Fruit fly (Drosophila melanogaster): ENCODE measurements around the gene qin.

The qin gene

dm6 chr3R:18641242-18641757, 50.5 kb downstream of the qin start, which contains the start of gene CG14301:
TSS of gene CG14301 (minus strand) at chr3R:18641457.
- TF ChIP-seq Clk (GFP tag; optimal IDR thresholded peaks at IDR 0.05) = no peak

DNA sequence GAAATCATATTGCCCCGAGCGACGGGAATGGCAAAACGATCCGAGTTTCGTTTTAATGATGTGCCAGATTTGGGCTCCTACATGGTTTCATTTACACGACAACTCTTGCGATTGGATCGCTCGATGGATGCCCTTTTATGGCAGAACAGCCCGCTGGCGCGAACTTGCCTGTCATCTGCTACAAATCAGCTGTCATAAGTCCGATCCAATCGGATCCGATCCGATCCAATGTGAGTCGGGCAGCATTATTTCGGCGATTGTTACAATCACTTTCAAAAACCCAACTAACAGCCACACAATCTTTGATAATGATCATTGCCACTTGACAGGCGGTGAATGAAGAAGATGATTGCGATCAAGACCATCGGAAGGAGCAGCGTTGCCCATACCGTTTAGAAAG, 52.8 kb downstream of the qin start:
- TF ChIP-seq tj (GFP tag; optimal IDR thresholded peaks at IDR 0.05) (no peak), CG1620 (GFP tag; optimal IDR thresholded peaks at IDR 0.05) (no peak), Mnt (GFP tag; optimal IDR thresholded peaks at IDR 0.05) (no peak), cnc (optimal IDR thresholded peaks at IDR 0.05) (no peak), CG12768 (GFP tag; optimal IDR thresholded peaks at IDR 0.05) (no peak), CG11617 (GFP tag; optimal IDR thresholded peaks at IDR 0.05) (no peak), pad (GFP tag; optimal IDR thresholded peaks at IDR 0.05) (no peak)

- TF ChIP-seq pad (GFP tag; optimal IDR thresholded peaks at IDR 0.05) (no peak), ovo (GFP tag; optimal IDR thresholded peaks at IDR 0.05) (no peak), toe (GFP tag; optimal IDR thresholded peaks at IDR 0.05) (no peak), CG33017 (tag; optimal IDR thresholded peaks at IDR 0.05) (no peak), CG11617 (GFP tag; optimal IDR thresholded peaks at IDR 0.05) (no peak), Clk (GFP tag; optimal IDR thresholded peaks at IDR 0.05) (no peak), CG5204 (GFP tag; optimal IDR thresholded peaks at IDR 0.05) (no peak), CG14711 (tag; optimal IDR thresholded peaks at IDR 0.05) (no peak), CG7045 (GFP tag; optimal IDR thresholded peaks at IDR 0.05) (no peak), Mnt (GFP tag; optimal IDR thresholded peaks at IDR 0.05) (no peak), cnc (optimal IDR thresholded peaks at IDR 0.05) (no peak), CG1620 (GFP tag; optimal IDR thresholded peaks at IDR 0.05) (no peak), Crg-1 (GFP tag; optimal IDR thresholded peaks at IDR 0.05) (no peak), kay (GFP tag; ENCODE audit: borderline replicate concordance) (no peak), Hr96 (GFP tag; optimal IDR thresholded peaks at IDR 0.05) (no peak)
Measured at dm6 chr3R:18658380-18658944, 67.6 kb downstream of the qin start.

DNA sequence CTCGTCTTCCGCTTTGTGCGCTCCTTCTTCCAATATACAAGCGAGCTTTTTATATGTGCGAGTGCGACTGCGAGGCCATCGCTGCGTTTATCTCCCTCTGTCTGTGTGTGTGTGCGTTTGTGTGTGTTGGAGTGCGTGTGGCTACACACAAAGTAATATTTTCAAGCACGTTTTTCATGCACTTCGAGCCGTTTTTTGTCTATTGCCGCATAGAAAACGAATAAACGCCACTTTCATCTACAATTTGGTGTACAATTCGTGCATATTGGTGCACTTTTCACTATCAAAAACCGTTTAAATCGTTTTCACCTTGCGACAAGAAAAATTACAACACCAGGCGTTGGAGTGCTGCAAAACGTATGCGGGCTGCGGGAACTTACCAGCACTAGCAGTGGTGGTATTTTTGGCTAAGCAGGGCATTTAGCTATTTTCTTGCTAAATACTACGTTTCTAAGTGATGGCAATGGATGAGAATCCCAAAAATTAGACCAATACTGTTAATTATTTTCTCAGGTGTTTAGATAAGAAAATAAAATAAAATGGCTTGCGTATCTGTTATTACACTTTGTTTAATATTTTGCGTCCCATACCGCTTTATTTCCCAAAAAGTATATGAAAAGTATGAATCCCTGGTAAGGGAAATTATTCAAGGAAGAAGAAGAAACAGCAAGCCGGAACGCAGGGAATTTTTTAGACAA, 68.3 kb downstream of the qin start, which contains the start of the genes CG31224 and CstF64:
Gene CG31224 (minus strand): TSS at position 365 of the 698 bp plus-strand sequence.
Gene CstF64 (plus strand): TSS at position 674 of the 698 bp plus-strand sequence.
- peak; percentile 79 for TF ChIP-seq CG7045 (GFP tag; optimal IDR thresholded peaks at IDR 0.05)
- TF ChIP-seq kay (GFP tag; ENCODE audit: borderline replicate concordance) = no peak
- TF ChIP-seq toe (GFP tag; optimal IDR thresholded peaks at IDR 0.05) = peak; percentile 94
- peak; percentile 83 for TF ChIP-seq ovo (GFP tag; optimal IDR thresholded peaks at IDR 0.05)
- TF ChIP-seq CG11617 (GFP tag; optimal IDR thresholded peaks at IDR 0.05) = peak; percentile 82
- peak; percentile 86 for TF ChIP-seq Mnt (GFP tag; optimal IDR thresholded peaks at IDR 0.05)
- peak; percentile 93 for TF ChIP-seq Crg-1 (GFP tag; optimal IDR thresholded peaks at IDR 0.05)
- TF ChIP-seq tj (GFP tag; optimal IDR thresholded peaks at IDR 0.05) = peak; percentile 62
- peak; percentile 94 for TF ChIP-seq CG1620 (GFP tag; optimal IDR thresholded peaks at IDR 0.05)
- TF ChIP-seq CG5204 (GFP tag; optimal IDR thresholded peaks at IDR 0.05) = peak; percentile 93
- TF ChIP-seq CG14711 (tag; optimal IDR thresholded peaks at IDR 0.05) = peak; percentile 79
- TF ChIP-seq bab1 (GFP tag; optimal IDR thresholded peaks at IDR 0.05) = peak; percentile 82
- TF ChIP-seq Hr96 (GFP tag; optimal IDR thresholded peaks at IDR 0.05) = peak; percentile 91
- TF ChIP-seq CG33017 (tag; optimal IDR thresholded peaks at IDR 0.05) = peak; percentile 67
- TF ChIP-seq Clk (GFP tag; optimal IDR thresholded peaks at IDR 0.05) = peak; percentile 84
- TF ChIP-seq cnc (optimal IDR thresholded peaks at IDR 0.05) = no peak
- TF ChIP-seq CG7101 (tag; optimal IDR thresholded peaks at IDR 0.05) = peak; percentile 85
- peak; percentile 84 for TF ChIP-seq pad (GFP tag; optimal IDR thresholded peaks at IDR 0.05)
- peak; percentile 58 for TF ChIP-seq cic (GFP tag; optimal IDR thresholded peaks at IDR 0.05)
- peak; percentile 89 for TF ChIP-seq CG12768 (GFP tag; optimal IDR thresholded peaks at IDR 0.05)

- no peak for TF ChIP-seq CG12768 (GFP tag; optimal IDR thresholded peaks at IDR 0.05)
- no peak for TF ChIP-seq Clk (GFP tag; optimal IDR thresholded peaks at IDR 0.05)
- no peak for TF ChIP-seq Hr96 (GFP tag; optimal IDR thresholded peaks at IDR 0.05)
- no peak for TF ChIP-seq pad (GFP tag; optimal IDR thresholded peaks at IDR 0.05)
- TF ChIP-seq CG11617 (GFP tag; optimal IDR thresholded peaks at IDR 0.05) = peak; percentile 24
- TF ChIP-seq toe (GFP tag; optimal IDR thresholded peaks at IDR 0.05) = no peak
- TF ChIP-seq CG7045 (GFP tag; optimal IDR thresholded peaks at IDR 0.05) = no peak
- no peak for TF ChIP-seq cic (GFP tag; optimal IDR thresholded peaks at IDR 0.05)
- TF ChIP-seq kay (GFP tag; ENCODE audit: borderline replicate concordance) = no peak
- no peak for TF ChIP-seq tj (GFP tag; optimal IDR thresholded peaks at IDR 0.05)
- no peak for TF ChIP-seq CG1620 (GFP tag; optimal IDR thresholded peaks at IDR 0.05)
- no peak for TF ChIP-seq ovo (GFP tag; optimal IDR thresholded peaks at IDR 0.05)
- peak; percentile 37 for TF ChIP-seq CG7101 (tag; optimal IDR thresholded peaks at IDR 0.05)
- no peak for TF ChIP-seq CG33017 (tag; optimal IDR thresholded peaks at IDR 0.05)
- TF ChIP-seq CG5204 (GFP tag; optimal IDR thresholded peaks at IDR 0.05) = no peak
- no peak for TF ChIP-seq cnc (optimal IDR thresholded peaks at IDR 0.05)
- TF ChIP-seq CG14711 (tag; optimal IDR thresholded peaks at IDR 0.05) = peak; percentile 37
- peak; percentile 26 for TF ChIP-seq bab1 (GFP tag; optimal IDR thresholded peaks at IDR 0.05)
- peak; percentile 41 for TF ChIP-seq Crg-1 (GFP tag; optimal IDR thresholded peaks at IDR 0.05)
- peak; percentile 5 for TF ChIP-seq Mnt (GFP tag; optimal IDR thresholded peaks at IDR 0.05)
Measured at dm6 chr3R:18663525-18663924, 72.7 kb downstream of the qin start, which contains the start of the genes Cpsf73 and Gos28. TSS of gene Cpsf73 (minus strand) at chr3R:18663552. TSS of gene Gos28 (plus strand) at chr3R:18663738.

DNA sequence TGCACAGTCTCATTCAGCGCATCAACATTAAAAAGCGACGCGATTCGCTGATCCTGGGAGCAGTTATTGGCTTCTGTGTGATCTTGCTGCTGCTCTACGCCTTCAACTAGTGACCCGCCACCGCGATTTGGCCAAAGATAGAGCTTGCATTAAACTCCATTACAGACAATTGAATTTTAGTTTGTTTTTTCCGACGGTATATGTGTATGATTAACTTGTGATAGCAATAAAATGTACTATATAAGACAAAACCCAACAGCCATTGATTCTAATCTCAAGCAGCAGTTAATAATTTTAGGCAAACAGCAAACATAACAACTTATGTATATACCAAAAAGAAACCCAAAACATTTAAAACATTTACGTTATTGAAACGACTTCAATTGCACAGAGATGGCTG, 74.2 kb downstream of the qin start, which contains the start of gene CG31231:
Gene CG31231 (plus strand): TSS at position 301 of the 400 bp plus-strand sequence.
- TF ChIP-seq toe (GFP tag; optimal IDR thresholded peaks at IDR 0.05) (no peak), bab1 (GFP tag; optimal IDR thresholded peaks at IDR 0.05) (no peak), cnc (optimal IDR thresholded peaks at IDR 0.05) (no peak), kay (GFP tag; ENCODE audit: borderline replicate concordance) (no peak), CG7101 (tag; optimal IDR thresholded peaks at IDR 0.05) (no peak), CG5204 (GFP tag; optimal IDR thresholded peaks at IDR 0.05) (no peak), CG12768 (GFP tag; optimal IDR thresholded peaks at IDR 0.05) (no peak), ovo (GFP tag; optimal IDR thresholded peaks at IDR 0.05) (no peak), CG11617 (GFP tag; optimal IDR thresholded peaks at IDR 0.05) (no peak), Crg-1 (GFP tag; optimal IDR thresholded peaks at IDR 0.05) (no peak), Clk (GFP tag; optimal IDR thresholded peaks at IDR 0.05) (no peak), CG14711 (tag; optimal IDR thresholded peaks at IDR 0.05) (no peak), Mnt (GFP tag; optimal IDR thresholded peaks at IDR 0.05) (no peak), CG1620 (GFP tag; optimal IDR thresholded peaks at IDR 0.05) (no peak)
